Fruit fly (Drosophila melanogaster) whole organism, embryonic: ENCODE data around the gene Rpn9.

Experiments used
- Bdp1 ChIP-seq: fragments of 200-800 bp; sonication (Bioruptor generic); optimal IDR thresholded peaks from 3 replicates; lab custom pipeline; 2016; ENCODE audit warnings: missing biosample characterization, missing genetic modification characterization
- Bgb ChIP-seq: fragments of 200-800 bp; sonication (Bioruptor generic); IDR thresholded peaks from 2 replicates; pipeline ENCODE4 v1.3.6; 2022; ENCODE audit warnings: missing biosample characterization, missing genetic modification characterization; ENCODE audit not compliant: partially characterized antibody
- CG10209 ChIP-seq: fragments of 200-800 bp; sonication (Bioruptor generic); optimal IDR thresholded peaks from 3 replicates; lab custom pipeline; 2017; ENCODE audit warnings: missing biosample characterization, mild to moderate bottlenecking, missing genetic modification characterization, missing genetic modification reagents
- CG10543 ChIP-seq: fragments of 200-800 bp; sonication (Bioruptor generic); optimal IDR thresholded peaks from 3 replicates; lab custom pipeline; 2017; ENCODE audit warnings: missing biosample characterization, mild to moderate bottlenecking, missing genetic modification characterization, moderate library complexity
- CG11085 ChIP-seq: fragments of 200-800 bp; sonication (Bioruptor generic); IDR thresholded peaks from 2 replicates; pipeline ENCODE4 v1.3.6; 2022; ENCODE audit warnings: missing biosample characterization, missing genetic modification characterization
- CG11456 ChIP-seq: fragments of 200-800 bp; sonication (Bioruptor generic); IDR thresholded peaks from 3 replicates; pipeline ENCODE4 v1.3.6; 2022; ENCODE audit warnings: missing biosample characterization, missing genetic modification characterization
- CG13424 ChIP-seq: fragments of 200-800 bp; sonication (Bioruptor generic); optimal IDR thresholded peaks from 2 replicates; lab custom pipeline; 2019; ENCODE audit warnings: missing biosample characterization, mild to moderate bottlenecking, missing genetic modification characterization, moderate library complexity
- CG15696 ChIP-seq: fragments of 200-800 bp; sonication (Bioruptor generic); optimal IDR thresholded peaks from 2 replicates; lab custom pipeline; 2019; ENCODE audit warnings: missing biosample characterization, mild to moderate bottlenecking, missing genetic modification characterization, moderate library complexity
- CG1603 ChIP-seq: fragments of 200-800 bp; sonication (Bioruptor generic); optimal IDR thresholded peaks from 2 replicates; lab custom pipeline; 2019; ENCODE audit warnings: missing biosample characterization, mild to moderate bottlenecking, missing genetic modification characterization, moderate library complexity
- CG2199 ChIP-seq: fragments of 200-800 bp; sonication (Bioruptor generic); IDR thresholded peaks from 3 replicates; pipeline ENCODE4 v1.3.6; 2022; ENCODE audit warnings: missing biosample characterization, missing genetic modification characterization
- CG2875 ChIP-seq: fragments of 200-800 bp; sonication (Bioruptor generic); optimal IDR thresholded peaks from 2 replicates; lab custom pipeline; 2017; ENCODE audit warnings: missing biosample characterization, mild to moderate bottlenecking, missing genetic modification characterization, missing genetic modification reagents
- CG31388 ChIP-seq: fragments of 200-800 bp; sonication (Bioruptor generic); optimal IDR thresholded peaks from 2 replicates; lab custom pipeline; 2016; ENCODE audit warnings: missing biosample characterization, missing genetic modification characterization
- CG4730 ChIP-seq: fragments of 200-800 bp; sonication (Bioruptor generic); IDR thresholded peaks from 2 replicates; pipeline ENCODE4 v1.3.6; 2022; ENCODE audit warnings: missing biosample characterization, missing genetic modification characterization
- CG7963 ChIP-seq: fragments of 200-800 bp; sonication (Bioruptor generic); IDR thresholded peaks from 3 replicates; pipeline ENCODE4 v1.3.6; 2022; ENCODE audit warnings: missing biosample characterization, missing genetic modification characterization; ENCODE audit not compliant: partially characterized antibody
- CG8388 ChIP-seq: fragments of 200-800 bp; sonication (Bioruptor generic); optimal IDR thresholded peaks from 2 replicates; lab custom pipeline; 2019; ENCODE audit warnings: missing biosample characterization, mild to moderate bottlenecking, missing genetic modification characterization, moderate library complexity
- CG9932 ChIP-seq: fragments of 200-800 bp; sonication (Bioruptor generic); IDR thresholded peaks from 2 replicates; pipeline ENCODE4 v1.3.6; 2022; ENCODE audit warnings: missing biosample characterization, missing genetic modification characterization
- CHES-1-like ChIP-seq: fragments of 200-800 bp; sonication (Bioruptor generic); optimal IDR thresholded peaks from 2 replicates; lab custom pipeline; 2016; ENCODE audit warnings: missing biosample characterization, missing genetic modification characterization
- E2f1 ChIP-seq: fragments of 200-800 bp; sonication (Bioruptor generic); IDR thresholded peaks from 2 replicates; pipeline ENCODE4 v1.3.6; 2022; ENCODE audit warnings: missing biosample characterization, missing genetic modification characterization
- E2f2 ChIP-seq: fragments of 200-800 bp; sonication (Bioruptor generic); IDR thresholded peaks from 2 replicates; pipeline ENCODE4 v1.3.6; 2022; ENCODE audit warnings: missing biosample characterization, missing genetic modification characterization
- Elba2 ChIP-seq: fragments of 200-800 bp; sonication (Bioruptor generic); optimal IDR thresholded peaks from 3 replicates; lab custom pipeline; 2016; ENCODE audit warnings: missing biosample characterization, missing genetic modification characterization
- Ets65A ChIP-seq: fragments of 200-800 bp; sonication (Bioruptor generic); peaks from one replicate; lab custom pipeline; 2016; ENCODE audit warnings: missing biosample characterization, missing genetic modification characterization
- Fer1 ChIP-seq: fragments of 200-800 bp; sonication (Bioruptor generic); optimal IDR thresholded peaks from 2 replicates; lab custom pipeline; 2017; ENCODE audit warnings: missing biosample characterization, mild to moderate bottlenecking, missing genetic modification characterization
- Fer3 ChIP-seq: fragments of 200-800 bp; sonication (Bioruptor generic); optimal IDR thresholded peaks from 2 replicates; lab custom pipeline; 2018; ENCODE audit warnings: missing biosample characterization, mild to moderate bottlenecking, missing genetic modification characterization, moderate library complexity
- Hmx ChIP-seq: fragments of 200-800 bp; sonication (Bioruptor generic); optimal IDR thresholded peaks from 2 replicates; lab custom pipeline; 2016; ENCODE audit warnings: missing biosample characterization, missing genetic modification characterization
- Mrtf ChIP-seq: fragments of 200-800 bp; sonication (Bioruptor generic); IDR thresholded peaks from 3 replicates; pipeline ENCODE4 v1.3.6; 2022; ENCODE audit warnings: missing biosample characterization, missing genetic modification characterization
- Myb ChIP-seq: fragments of 200-800 bp; sonication (Bioruptor generic); optimal IDR thresholded peaks from 2 replicates; lab custom pipeline; 2016; ENCODE audit warnings: missing biosample characterization, missing genetic modification characterization
- NC2β ChIP-seq: fragments of 200-800 bp; sonication (Bioruptor generic); optimal IDR thresholded peaks from 2 replicates; lab custom pipeline; 2016; ENCODE audit warnings: missing biosample characterization, missing genetic modification characterization
- Neu2 ChIP-seq: fragments of 200-800 bp; sonication (Bioruptor generic); optimal IDR thresholded peaks from 3 replicates; lab custom pipeline; 2016; ENCODE audit warnings: missing biosample characterization, missing genetic modification characterization, borderline replicate concordance
- Rfx ChIP-seq: fragments of 200-800 bp; sonication (Bioruptor generic); IDR thresholded peaks from 2 replicates; pipeline ENCODE4 v1.3.6; 2022; ENCODE audit warnings: missing biosample characterization, missing genetic modification characterization
- aop ChIP-seq: fragments of 200-800 bp; sonication (Bioruptor generic); IDR thresholded peaks from 2 replicates; pipeline ENCODE4 v1.3.6; 2022; ENCODE audit warnings: missing biosample characterization, missing genetic modification characterization
- chif ChIP-seq, 2 experiments: fragments of 200-800 bp; sonication (Bioruptor generic); optimal IDR thresholded peaks; 3 replicates each; lab custom pipeline; 2016; ENCODE audit warnings: missing biosample characterization in 2 of 2, missing genetic modification characterization in 2 of 2
- ci ChIP-seq: fragments of 200-800 bp; sonication (Bioruptor generic); IDR thresholded peaks from 3 replicates; pipeline ENCODE4 v1.3.6; 2022; ENCODE audit warnings: missing biosample characterization, missing genetic modification characterization
- crp ChIP-seq, 2 experiments: fragments of 200-800 bp; sonication (Bioruptor generic); optimal IDR thresholded peaks; 2 replicates in 1 of 2; 3 replicates in 1 of 2; lab custom pipeline; 2017; ENCODE audit warnings: missing biosample characterization in 2 of 2, missing genetic modification characterization in 2 of 2, mild to moderate bottlenecking in 1 of 2, moderate library complexity in 1 of 2
- en ChIP-seq: fragments of 200-800 bp; sonication (Bioruptor generic); optimal IDR thresholded peaks from 2 replicates; lab custom pipeline; 2016; ENCODE audit warnings: missing biosample characterization, missing genetic modification characterization
- esg ChIP-seq: fragments of 200-800 bp; sonication (Bioruptor generic); conservative IDR thresholded peaks from 2 replicates; pipeline ENCODE4 v1.3.6; 2022; ENCODE audit warnings: missing biosample characterization, missing genetic modification characterization
- lola ChIP-seq, 3 experiments: fragments of >200 bp in 2 of 3; fragments of 200-800 bp in 1 of 3; sonication (Bioruptor generic) in 1 of 3; optimal IDR thresholded peaks; 2 replicates each; lab custom pipeline; 2017 to 2019; ENCODE audit warnings: missing biosample characterization in 3 of 3, missing genetic modification characterization in 3 of 3, mild to moderate bottlenecking in 1 of 3, moderate library complexity in 1 of 3
- nerfin-2 ChIP-seq: fragments of 200-800 bp; sonication (Bioruptor generic); IDR thresholded peaks from 2 replicates; pipeline ENCODE4 v1.3.6; 2022; ENCODE audit warnings: missing biosample characterization, missing genetic modification characterization; ENCODE audit not compliant: partially characterized antibody
- peb ChIP-seq: fragments of 200-800 bp; sonication (Bioruptor generic); IDR thresholded peaks from 2 replicates; pipeline ENCODE4 v1.3.6; 2022; ENCODE audit warnings: missing biosample characterization, missing genetic modification characterization
- phol ChIP-seq: fragments of 200-800 bp; sonication (Bioruptor generic); optimal IDR thresholded peaks from 3 replicates; lab custom pipeline; 2018; ENCODE audit warnings: missing biosample characterization, mild to moderate bottlenecking, missing genetic modification characterization, moderate library complexity
- repo ChIP-seq: fragments of 200-800 bp; sonication (Bioruptor generic); optimal IDR thresholded peaks from 2 replicates; lab custom pipeline; 2016; ENCODE audit warnings: missing biosample characterization, missing genetic modification characterization
- ro ChIP-seq: fragments of 200-800 bp; sonication (Bioruptor generic); IDR thresholded peaks from 2 replicates; pipeline ENCODE4 v1.3.6; 2022; ENCODE audit warnings: missing biosample characterization, missing genetic modification characterization
- salm ChIP-seq: fragments of 200-800 bp; sonication (Bioruptor generic); optimal IDR thresholded peaks from 2 replicates; lab custom pipeline; 2018; ENCODE audit warnings: missing biosample characterization, mild to moderate bottlenecking, missing genetic modification characterization
- sd ChIP-seq: fragments of 200-800 bp; sonication (Bioruptor generic); optimal IDR thresholded peaks from 3 replicates; lab custom pipeline; 2018; ENCODE audit warnings: missing biosample characterization, mild to moderate bottlenecking, missing genetic modification characterization, moderate library complexity
- ssp ChIP-seq: fragments of 200-800 bp; sonication (Bioruptor generic); IDR thresholded peaks from 2 replicates; pipeline ENCODE4 v1.3.6; 2022; ENCODE audit warnings: missing biosample characterization, missing genetic modification characterization
- tgo ChIP-seq: fragments of 200-800 bp; sonication (Bioruptor generic); IDR thresholded peaks from 3 replicates; pipeline ENCODE4 v1.3.6; 2022; ENCODE audit warnings: missing biosample characterization, missing genetic modification characterization
- wdn ChIP-seq: fragments of 200-800 bp; sonication (Bioruptor generic); IDR thresholded peaks from 2 replicates; pipeline ENCODE4 v1.3.6; 2022; ENCODE audit warnings: missing biosample characterization, missing genetic modification characterization
- wor ChIP-seq: fragments of 200-800 bp; sonication (Bioruptor generic); IDR thresholded peaks from 2 replicates; pipeline ENCODE4 v1.3.6; 2022; ENCODE audit warnings: missing biosample characterization, missing genetic modification characterization
- zf30C ChIP-seq: fragments of 200-800 bp; sonication (Bioruptor generic); optimal IDR thresholded peaks from 3 replicates; lab custom pipeline; 2018; ENCODE audit warnings: missing biosample characterization, mild to moderate bottlenecking, missing genetic modification characterization

The Rpn9 gene

dm6 chr3R:23782456-23783402, 49.5 kb upstream of the Rpn9 start (continued):
- TF ChIP-seq E2f1 (peak; percentile 78), sd (tag; lab: Kevin White, UChicago) (peak; percentile 48), Ets65A (peak; percentile 99), ssp (GFP tag; lab: Robert Waterston, UW) (peak; percentile 78), CG13424 (tag; lab: Kevin White, UChicago) (peak; percentile 82), CG10209 (peak; percentile 87), zf30C (GFP tag; lab: Kevin White, UChicago) (peak; percentile 100), Hmx (GFP tag; lab: Kevin White, UChicago) (peak; percentile 47), chif (GFP tag; optimal IDR thresholded peaks at IDR 0.05; lab: Kevin White, UChicago) (peak; percentile 84 to 95), Neu2 (GFP tag; lab: Kevin White, UChicago) (peak; percentile 26), ci (GFP tag; lab: Robert Waterston, UW) (peak; percentile 90), Fer3 (peak; percentile 53), CG2199 (GFP tag; lab: Robert Waterston, UW) (peak; percentile 69; the same call in 2 of the 3 replicates), phol (peak; percentile 95), Fer1 (GFP tag; lab: Kevin White, UChicago) (peak; percentile 84), crp (GFP tag; optimal IDR thresholded peaks at IDR 0.05; lab: Kevin White, UChicago) (peak in 1 of 2 experiments; percentile 51), en (peak; percentile 70), ro (peak; percentile 47; the same call in 1 of the 2 replicates), CG10543 (GFP tag; lab: Kevin White, UChicago) (peak; percentile 91), CG11456 (GFP tag; lab: Robert Waterston, UW) (0 out of 3 replicates have a peak, but pooled peaks have one; percentile 57), Elba2 (peak; percentile 28), Bdp1 (peak; percentile 72), salm (tag; lab: Kevin White, UChicago) (peak; percentile 58), aop (GFP tag; lab: Robert Waterston, UW) (peak; percentile 27; the same call in 1 of the 2 replicates), Myb (GFP tag; lab: Kevin White, UChicago) (peak; percentile 42), repo (GFP tag; lab: Kevin White, UChicago) (peak; percentile 43), tgo (GFP tag; lab: Robert Waterston, UW) (peak; percentile 81), E2f2 (GFP tag; lab: Robert Waterston, UW) (peak; percentile 59; the same call in 1 of the 2 replicates), lola (GFP tag; optimal IDR thresholded peaks at IDR 0.05; lab: Kevin White, UChicago) (peak in 1 of 3 experiments; percentile 97), wor (GFP tag; lab: Robert Waterston, UW) (peak; percentile 73), Mrtf (GFP tag; lab: Robert Waterston, UW) (peak; percentile 59; the same call in 2 of the 3 replicates), CG9932 (GFP tag; lab: Robert Waterston, UW) (no peak), peb (GFP tag; lab: Robert Waterston, UW) (peak; percentile 84), NC2β (GFP tag; lab: Kevin White, UChicago) (peak; percentile 86), esg (GFP tag; lab: Robert Waterston, UW) (peak; percentile 76), CG2875 (peak; percentile 93), nerfin-2 (0 out of 2 replicates have a peak, but pooled peaks have one; percentile 22), Bgb (GFP tag; lab: Robert Waterston, UW) (no peak), CHES-1-like (GFP tag; lab: Kevin White, UChicago) (peak; percentile 38), CG1603 (tag; lab: Kevin White, UChicago) (peak; percentile 91), CG31388 (GFP tag; lab: Kevin White, UChicago) (peak; percentile 68), CG4730 (GFP tag; lab: Robert Waterston, UW) (peak; percentile 84), CG7963 (GFP tag; lab: Robert Waterston, UW) (no peak), CG8388 (GFP tag; lab: Kevin White, UChicago) (peak; percentile 97), CG11085 (GFP tag; lab: Robert Waterston, UW) (no peak), Rfx (GFP tag; lab: Robert Waterston, UW) (peak; percentile 56; the same call in 1 of the 2 replicates), CG15696 (tag; lab: Kevin White, UChicago) (peak; percentile 94), wdn (GFP tag; lab: Robert Waterston, UW) (no peak)
